Worm (Caenorhabditis elegans): Measurements from ENCODE around the gene Y1A5A.1.

DNA sequence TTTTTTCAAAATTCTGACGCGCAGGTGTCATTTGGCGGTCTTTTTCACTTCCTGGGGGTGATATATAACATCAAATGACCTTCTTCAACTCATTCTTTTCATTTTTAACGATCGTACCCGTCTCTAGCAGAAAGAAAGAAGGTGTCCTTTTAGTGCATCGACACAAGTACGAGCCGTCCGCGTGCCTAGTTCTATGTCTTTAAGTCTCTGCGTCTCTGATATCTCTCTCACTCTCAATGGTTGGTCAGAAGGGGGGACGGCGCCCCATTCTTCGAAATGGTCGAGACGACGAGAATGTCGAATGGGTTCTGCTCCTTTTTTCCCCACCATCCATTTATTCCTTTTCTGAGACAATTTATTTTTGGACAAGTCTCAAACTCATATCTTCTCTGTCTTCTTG lies 30.8 kb downstream of the Y1A5A.1 start:
- TF ChIP-seq ceh-82 (tag; optimal IDR thresholded peaks at IDR 0.05) (no peak), lin-38 (GFP tag; IDR thresholded peaks at IDR 0.05) (no peak), ceh-28 (tag; optimal IDR thresholded peaks at IDR 0.05) (no peak), ceh-32 (tag; optimal IDR thresholded peaks at IDR 0.05; ENCODE audit: poor library complexity) (no peak), hmg-1.1 (GFP tag; IDR thresholded peaks at IDR 0.05) (peak; percentile 62), unc-62 (GFP tag; optimal IDR thresholded peaks at IDR 0.05 in 1 of 2) (peak in 1 of 2 experiments; percentile 57), unc-62 (tag; optimal IDR thresholded peaks at IDR 0.05) (no peak), lsy-2 (tag; optimal IDR thresholded peaks at IDR 0.05) (peak in 1 of 2 experiments; percentile 69), zag-1 (tag; optimal IDR thresholded peaks at IDR 0.05) (no peak), spr-3 (GFP tag; optimal IDR thresholded peaks at IDR 0.05) (no peak), ama-1 (optimal IDR thresholded peaks at IDR 0.05) (no peak), ztf-7 (tag; optimal IDR thresholded peaks at IDR 0.05) (no peak), mxl-3 (GFP tag; optimal IDR thresholded peaks at IDR 0.05) (no peak)
